Fruit fly (Drosophila melanogaster) whole organism, embryonic: ENCODE data around the gene lectin-37Da.
A peak's percentile ranks its signal among the peaks of the same experiment; 100 is the strongest.

ENCODE experiments used
- Abd-B ChIP-seq: fragments of 200-800 bp; sonication (Bioruptor generic); optimal IDR thresholded peaks from 2 replicates; lab custom pipeline; 2018; ENCODE audit warnings: missing biosample characterization, mild to moderate bottlenecking, missing genetic modification characterization, moderate library complexity
- CG10274 ChIP-seq: fragments of 200-800 bp; sonication (Bioruptor generic); optimal IDR thresholded peaks from 3 replicates; lab custom pipeline; 2017; ENCODE audit warnings: missing biosample characterization, mild to moderate bottlenecking, missing genetic modification characterization
- CG11560 ChIP-seq: fragments of 200-800 bp; sonication (Bioruptor generic); IDR thresholded peaks from 3 replicates; pipeline ENCODE4 v1.3.6; 2022; ENCODE audit warnings: missing biosample characterization, missing genetic modification characterization
- CG13296 ChIP-seq: fragments of 200-800 bp; sonication (Bioruptor generic); optimal IDR thresholded peaks from 3 replicates; lab custom pipeline; 2018; ENCODE audit warnings: missing biosample characterization, mild to moderate bottlenecking, missing genetic modification characterization
- CG13894 ChIP-seq: fragments of 200-800 bp; sonication (Bioruptor generic); optimal IDR thresholded peaks from 3 replicates; lab custom pipeline; 2018; ENCODE audit warnings: missing biosample characterization, mild to moderate bottlenecking, missing genetic modification characterization, moderate library complexity
- CG14441 ChIP-seq: fragments of 200-800 bp; sonication (Bioruptor generic); IDR thresholded peaks from 2 replicates; pipeline ENCODE4 v1.3.6; 2022; ENCODE audit warnings: missing biosample characterization, missing genetic modification characterization
- CG15269 ChIP-seq: fragments of 200-800 bp; sonication (Bioruptor generic); optimal IDR thresholded peaks from 2 replicates; lab custom pipeline; 2018; ENCODE audit warnings: missing biosample characterization, mild to moderate bottlenecking, missing genetic modification characterization, moderate library complexity
- CG15479 ChIP-seq: fragments of 200-800 bp; sonication (Bioruptor generic); optimal IDR thresholded peaks from 3 replicates; lab custom pipeline; 2019; ENCODE audit warnings: missing biosample characterization, mild to moderate bottlenecking, missing genetic modification characterization, moderate library complexity
- CG17186 ChIP-seq: fragments of 200-800 bp; sonication (Bioruptor generic); optimal IDR thresholded peaks from 3 replicates; lab custom pipeline; 2017; ENCODE audit warnings: missing biosample characterization, missing genetic modification reagents, missing genetic modification characterization
- CG17328 ChIP-seq: fragments of 200-800 bp; sonication (Bioruptor generic); IDR thresholded peaks from 2 replicates; pipeline ENCODE4 v1.3.6; 2022; ENCODE audit warnings: missing biosample characterization, missing genetic modification characterization
- CG2116 ChIP-seq: fragments of 200-800 bp; sonication (Bioruptor generic); optimal IDR thresholded peaks from 3 replicates; lab custom pipeline; 2018; ENCODE audit warnings: missing biosample characterization, mild to moderate bottlenecking, missing genetic modification characterization
- CG2678 ChIP-seq: fragments of 200-800 bp; sonication (Bioruptor generic); optimal IDR thresholded peaks from 3 replicates; lab custom pipeline; 2019; ENCODE audit warnings: missing biosample characterization, mild to moderate bottlenecking, missing genetic modification characterization, moderate library complexity
- CG32767 ChIP-seq: fragments of 200-800 bp; sonication (Bioruptor generic); IDR thresholded peaks from 2 replicates; pipeline ENCODE4 v1.3.6; 2022; ENCODE audit warnings: missing biosample characterization, missing genetic modification characterization
- CG4328 ChIP-seq: fragments of 200-800 bp; sonication (Bioruptor generic); optimal IDR thresholded peaks from 3 replicates; lab custom pipeline; 2017; ENCODE audit warnings: missing biosample characterization, missing genetic modification reagents, missing genetic modification characterization
- CG6175 ChIP-seq: fragments of 200-800 bp; sonication (Bioruptor generic); IDR thresholded peaks from 3 replicates; pipeline ENCODE4 v1.3.6; 2022; ENCODE audit warnings: missing biosample characterization, missing genetic modification characterization
- CG6254 ChIP-seq: fragments of 200-800 bp; sonication (Bioruptor generic); optimal IDR thresholded peaks from 3 replicates; lab custom pipeline; 2017; ENCODE audit warnings: mild to moderate bottlenecking, missing biosample characterization, missing genetic modification reagents, missing genetic modification characterization
- CG7963 ChIP-seq: fragments of 200-800 bp; sonication (Bioruptor generic); IDR thresholded peaks from 3 replicates; pipeline ENCODE4 v1.3.6; 2022; ENCODE audit warnings: missing biosample characterization, missing genetic modification characterization; ENCODE audit not compliant: partially characterized antibody
- CG9727 ChIP-seq: fragments of 200-800 bp; sonication (Bioruptor generic); optimal IDR thresholded peaks from 3 replicates; lab custom pipeline; 2017; ENCODE audit warnings: missing biosample characterization, mild to moderate bottlenecking, missing genetic modification characterization
- CG9876 ChIP-seq: fragments of 200-800 bp; sonication (Bioruptor generic); optimal IDR thresholded peaks from 2 replicates; lab custom pipeline; 2016; ENCODE audit warnings: missing biosample characterization, missing genetic modification characterization
- D19A ChIP-seq: fragments of 200-800 bp; optimal IDR thresholded peaks from 3 replicates; lab custom pipeline; 2019; ENCODE audit warnings: missing biosample characterization, mild to moderate bottlenecking, missing genetic modification characterization, moderate library complexity
- Dp ChIP-seq: fragments of 200-800 bp; sonication (Bioruptor generic); optimal IDR thresholded peaks from 2 replicates; lab custom pipeline; 2018; ENCODE audit warnings: missing biosample characterization, mild to moderate bottlenecking, missing genetic modification characterization, moderate library complexity
- E2f2 ChIP-seq: fragments of 200-800 bp; sonication (Bioruptor generic); IDR thresholded peaks from 2 replicates; pipeline ENCODE4 v1.3.6; 2022; ENCODE audit warnings: missing biosample characterization, missing genetic modification characterization
- Eip74EF ChIP-seq, 2 experiments: fragments of 200-800 bp in 1 of 2; fragments of >200 bp in 1 of 2; sonication (Bioruptor generic) in 1 of 2; optimal IDR thresholded peaks; 2 replicates each; lab custom pipeline; 2017 to 2019; ENCODE audit warnings: missing biosample characterization in 2 of 2, missing genetic modification characterization in 2 of 2, mild to moderate bottlenecking in 1 of 2, moderate library complexity in 1 of 2
- Gug ChIP-seq: fragments of 200-800 bp; sonication (Bioruptor generic); IDR thresholded peaks from 4 replicates; pipeline ENCODE4 v1.3.6; 2022; ENCODE audit warnings: missing biosample characterization, missing genetic modification characterization
- HHEX ChIP-seq: fragments of 200-800 bp; sonication (Bioruptor generic); optimal IDR thresholded peaks from 3 replicates; lab custom pipeline; 2017; ENCODE audit warnings: missing biosample characterization, mild to moderate bottlenecking, missing genetic modification characterization, missing genetic modification reagents
- HmgZ ChIP-seq: fragments of 200-800 bp; sonication (Bioruptor generic); optimal IDR thresholded peaks from 2 replicates; lab custom pipeline; 2018; ENCODE audit warnings: missing biosample characterization, mild to moderate bottlenecking, missing genetic modification characterization
- Neu2 ChIP-seq: fragments of 200-800 bp; sonication (Bioruptor generic); optimal IDR thresholded peaks from 3 replicates; lab custom pipeline; 2016; ENCODE audit warnings: missing biosample characterization, missing genetic modification characterization, borderline replicate concordance
- NfI ChIP-seq: fragments of 200-800 bp; sonication (Bioruptor generic); optimal IDR thresholded peaks from 3 replicates; lab custom pipeline; 2018; ENCODE audit warnings: missing biosample characterization, mild to moderate bottlenecking, missing genetic modification characterization, moderate library complexity
- Poxn ChIP-seq: fragments of 200-800 bp; sonication (Bioruptor generic); IDR thresholded peaks from 2 replicates; pipeline ENCODE4 v1.3.6; 2022; ENCODE audit warnings: missing biosample characterization, missing genetic modification characterization
- Ptx1 ChIP-seq: fragments of 200-800 bp; sonication (Bioruptor generic); IDR thresholded peaks from 2 replicates; pipeline ENCODE4 v1.3.6; 2022; ENCODE audit warnings: missing biosample characterization, missing genetic modification characterization
- Side ChIP-seq: fragments of 200-800 bp; sonication (Bioruptor generic); optimal IDR thresholded peaks from 2 replicates; lab custom pipeline; 2016; ENCODE audit warnings: missing biosample characterization, missing genetic modification characterization
- Sry-β ChIP-seq: fragments of 200-800 bp; sonication (Bioruptor generic); optimal IDR thresholded peaks from 2 replicates; lab custom pipeline; 2018; ENCODE audit warnings: missing biosample characterization, mild to moderate bottlenecking, missing genetic modification characterization, moderate library complexity
- Ssrp ChIP-seq: fragments of 200-800 bp; sonication (Bioruptor generic); optimal IDR thresholded peaks from 2 replicates; lab custom pipeline; 2018; ENCODE audit warnings: missing biosample characterization, mild to moderate bottlenecking, missing genetic modification characterization, moderate library complexity
- ap ChIP-seq: fragments of 200-800 bp; sonication (Bioruptor generic); IDR thresholded peaks from 2 replicates; pipeline ENCODE4 v1.3.6; 2022; ENCODE audit warnings: missing biosample characterization, missing genetic modification characterization
- bbx ChIP-seq: fragments of 200-800 bp; sonication (Bioruptor generic); IDR thresholded peaks from 2 replicates; pipeline ENCODE4 v1.3.6; 2022; ENCODE audit warnings: missing biosample characterization, missing genetic modification characterization; ENCODE audit not compliant: partially characterized antibody
- bsh ChIP-seq, 2 experiments: fragments of 200-800 bp; sonication (Bioruptor generic); optimal IDR thresholded peaks; 2 replicates each; lab custom pipeline; 2017 to 2018; ENCODE audit warnings: mild to moderate bottlenecking in 2 of 2, missing biosample characterization in 2 of 2, missing genetic modification characterization in 2 of 2, moderate library complexity in 1 of 2
- cas ChIP-seq: fragments of 200-800 bp; sonication (Bioruptor generic); IDR thresholded peaks from 2 replicates; pipeline ENCODE4 v1.3.6; 2022; ENCODE audit warnings: missing biosample characterization, missing genetic modification characterization
- caup ChIP-seq: fragments of 200-800 bp; sonication (Bioruptor generic); optimal IDR thresholded peaks from 3 replicates; lab custom pipeline; 2017; ENCODE audit warnings: missing biosample characterization, mild to moderate bottlenecking, missing genetic modification characterization, moderate library complexity; ENCODE audit not compliant: severe bottlenecking
- dmrt99B ChIP-seq: fragments of 200-800 bp; sonication (Bioruptor generic); optimal IDR thresholded peaks from 2 replicates; lab custom pipeline; 2018; ENCODE audit warnings: missing biosample characterization, mild to moderate bottlenecking, missing genetic modification characterization, moderate library complexity
- dysf ChIP-seq: fragments of 200-800 bp; sonication (Bioruptor generic); IDR thresholded peaks from 3 replicates; pipeline ENCODE4 v1.3.6; 2022; ENCODE audit warnings: missing biosample characterization, missing genetic modification characterization
- exex ChIP-seq: fragments of 200-800 bp; sonication (Bioruptor generic); optimal IDR thresholded peaks from 4 replicates; lab custom pipeline; 2018; ENCODE audit warnings: missing biosample characterization, mild to moderate bottlenecking, missing genetic modification characterization, moderate library complexity
- gcm2 ChIP-seq: fragments of 200-800 bp; sonication (Bioruptor generic); optimal IDR thresholded peaks from 2 replicates; lab custom pipeline; 2016; ENCODE audit warnings: missing biosample characterization, missing genetic modification characterization
- row ChIP-seq: fragments of 200-800 bp; sonication (Bioruptor generic); IDR thresholded peaks from 3 replicates; pipeline ENCODE4 v1.3.6; 2022; ENCODE audit warnings: missing biosample characterization, missing genetic modification characterization
- sisA ChIP-seq: fragments of 200-800 bp; sonication (Bioruptor generic); IDR thresholded peaks from 2 replicates; pipeline ENCODE4 v1.3.6; 2022; ENCODE audit warnings: missing biosample characterization, missing genetic modification characterization
- sna ChIP-seq: fragments of 200-800 bp; sonication (Bioruptor generic); IDR thresholded peaks from 2 replicates; pipeline ENCODE4 v1.3.6; 2022; ENCODE audit warnings: missing biosample characterization, missing genetic modification characterization; ENCODE audit not compliant: partially characterized antibody
- sr ChIP-seq: fragments of 200-800 bp; sonication (Bioruptor generic); IDR thresholded peaks from 3 replicates; pipeline ENCODE4 v1.3.6; 2022; ENCODE audit warnings: missing biosample characterization, missing genetic modification characterization
- zen2 ChIP-seq: fragments of 200-800 bp; sonication (Bioruptor generic); IDR thresholded peaks from 3 replicates; pipeline ENCODE4 v1.3.6; 2022; ENCODE audit warnings: missing biosample characterization, missing genetic modification characterization; ENCODE audit not compliant: partially characterized antibody

Gene lectin-37Da

dm6 chr2L:19434260-19434659 lies 16.1 kb downstream of the lectin-37Da start (continued):
- TF ChIP-seq HHEX (GFP tag; lab: Kevin White, UChicago) (peak; percentile 45), CG7963 (no peak), bbx (GFP tag; lab: Robert Waterston, UW) (no peak), ap (GFP tag; lab: Robert Waterston, UW) (no peak), CG4328 (GFP tag; lab: Kevin White, UChicago) (peak; percentile 60), D19A (tag; lab: Kevin White, UChicago) (peak; percentile 34), Side (no peak), CG15269 (tag; lab: Kevin White, UChicago) (peak; percentile 15), sr (GFP tag; lab: Robert Waterston, UW) (no peak), CG6175 (no peak), HmgZ (peak; percentile 2), CG14441 (GFP tag; lab: Robert Waterston, UW) (no peak; the same call in 1 of the 2 replicates), CG10274 (GFP tag; lab: Kevin White, UChicago) (no peak), Ssrp (tag; lab: Kevin White, UChicago) (no peak), Gug (no peak), Eip74EF (GFP tag; optimal IDR thresholded peaks at IDR 0.05; lab: Kevin White, UChicago) (peak in 1 of 2 experiments; percentile 63), zen2 (GFP tag; lab: Robert Waterston, UW) (no peak), Neu2 (GFP tag; lab: Kevin White, UChicago) (no peak), CG9876 (GFP tag; lab: Kevin White, UChicago) (no peak), Dp (GFP tag; lab: Kevin White, UChicago) (no peak), CG2116 (GFP tag; lab: Kevin White, UChicago) (no peak), gcm2 (GFP tag; lab: Kevin White, UChicago) (no peak), CG13296 (GFP tag; lab: Kevin White, UChicago) (peak; percentile 78), dmrt99B (tag; lab: Kevin White, UChicago) (peak; percentile 41), sisA (GFP tag; lab: Robert Waterston, UW) (no peak), Poxn (no peak)

dm6 chr2L:19438685-19439597 lies 20.8 kb downstream of the lectin-37Da start:
- TF ChIP-seq NfI (no peak), CG17328 (GFP tag; lab: Robert Waterston, UW) (no peak), CG6254 (no peak), bsh (GFP tag; optimal IDR thresholded peaks at IDR 0.05; lab: Kevin White, UChicago) (peak in 1 of 2 experiments; percentile 6), cas (no peak), CG11560 (tag; lab: Robert Waterston, UW) (0 out of 3 replicates have a peak, but pooled peaks have one; percentile 46), CG9727 (GFP tag; lab: Kevin White, UChicago) (no peak), CG17186 (GFP tag; lab: Kevin White, UChicago) (no peak), Sry-β (peak; percentile 87), CG32767 (0 out of 2 replicates have a peak, but pooled peaks have one; percentile 21), dmrt99B (tag; lab: Kevin White, UChicago) (peak; percentile 10), exex (tag; lab: Kevin White, UChicago) (no peak), Abd-B (no peak), dysf (GFP tag; lab: Robert Waterston, UW) (no peak), CG15479 (GFP tag; lab: Kevin White, UChicago) (no peak), Ptx1 (GFP tag; lab: Robert Waterston, UW) (no peak), sna (no peak), CG2678 (peak; percentile 2), E2f2 (GFP tag; lab: Robert Waterston, UW) (no peak), CG13894 (peak; percentile 6), caup (GFP tag; lab: Kevin White, UChicago) (no peak), row (GFP tag; lab: Robert Waterston, UW) (peak; percentile 58), ap (GFP tag; lab: Robert Waterston, UW) (no peak)
